Worm (Caenorhabditis elegans): Measurements from ENCODE around the gene fat-5.

ce11 chrV:17684857-17685256 is 39.9 kb upstream of the fat-5 start, which contains the start of the genes F59A1.16 and F59A1.6:
- no peak for TF ChIP-seq nhr-28 (tag; optimal IDR thresholded peaks at IDR 0.05)
- no peak for TF ChIP-seq unc-62 (GFP tag; optimal IDR thresholded peaks at IDR 0.05)
- TF ChIP-seq mab-5 (tag; optimal IDR thresholded peaks at IDR 0.05): no peak
- no peak for TF ChIP-seq lin-13 (tag; optimal IDR thresholded peaks at IDR 0.05)
- TF ChIP-seq sptf-1 (tag; optimal IDR thresholded peaks at IDR 0.05): no peak
- TF ChIP-seq ztf-11 (tag; optimal IDR thresholded peaks at IDR 0.05): no peak
- no peak for TF ChIP-seq elt-3 (tag; optimal IDR thresholded peaks at IDR 0.05)
- no peak for TF ChIP-seq ces-1 (GFP tag; optimal IDR thresholded peaks at IDR 0.05)
- no peak for TF ChIP-seq lsy-2 (tag; optimal IDR thresholded peaks at IDR 0.05)

All from whole organism, mixed stage, embryonic.